Fruit fly (Drosophila melanogaster) whole organism, embryonic: ENCODE data around the gene Cp7Fa.

ENCODE experiments used
- CG11398 ChIP-seq: fragments of 200-800 bp; sonication (Bioruptor generic); optimal IDR thresholded peaks from 2 replicates; lab custom pipeline; 2016; ENCODE audit warnings: missing biosample characterization, missing genetic modification characterization
- CG11695 ChIP-seq: fragments of 200-800 bp; sonication (Bioruptor generic); IDR thresholded peaks from 3 replicates; pipeline ENCODE4 v1.3.6; 2022; ENCODE audit warnings: missing biosample characterization, missing genetic modification characterization
- CG12299 ChIP-seq: fragments of 200-800 bp; sonication (Bioruptor generic); optimal IDR thresholded peaks from 2 replicates; lab custom pipeline; 2018; ENCODE audit warnings: missing biosample characterization, mild to moderate bottlenecking, missing genetic modification characterization
- CG13894 ChIP-seq: fragments of 200-800 bp; sonication (Bioruptor generic); optimal IDR thresholded peaks from 3 replicates; lab custom pipeline; 2018; ENCODE audit warnings: missing biosample characterization, mild to moderate bottlenecking, missing genetic modification characterization, moderate library complexity
- CG14965 ChIP-seq: fragments of 200-800 bp; sonication (Bioruptor generic); optimal IDR thresholded peaks from 2 replicates; lab custom pipeline; 2016; ENCODE audit warnings: missing biosample characterization, missing genetic modification characterization, borderline replicate concordance
- CG15479 ChIP-seq: fragments of 200-800 bp; sonication (Bioruptor generic); optimal IDR thresholded peaks from 3 replicates; lab custom pipeline; 2019; ENCODE audit warnings: missing biosample characterization, mild to moderate bottlenecking, missing genetic modification characterization, moderate library complexity
- CG15601 ChIP-seq: fragments of 200-800 bp; sonication (Bioruptor generic); optimal IDR thresholded peaks from 3 replicates; lab custom pipeline; 2019; ENCODE audit warnings: missing biosample characterization, mild to moderate bottlenecking, missing genetic modification characterization, moderate library complexity
- CG1603 ChIP-seq: fragments of 200-800 bp; sonication (Bioruptor generic); optimal IDR thresholded peaks from 2 replicates; lab custom pipeline; 2019; ENCODE audit warnings: missing biosample characterization, mild to moderate bottlenecking, missing genetic modification characterization, moderate library complexity
- CG1647 ChIP-seq: fragments of 200-800 bp; sonication (Bioruptor generic); optimal IDR thresholded peaks from 3 replicates; lab custom pipeline; 2016; ENCODE audit warnings: missing biosample characterization, missing genetic modification characterization
- CG17385 ChIP-seq: fragments of 200-800 bp; sonication (Bioruptor generic); optimal IDR thresholded peaks from 3 replicates; lab custom pipeline; 2018; ENCODE audit warnings: missing biosample characterization, mild to moderate bottlenecking, missing genetic modification characterization
- CG17829 ChIP-seq: fragments of 200-800 bp; optimal IDR thresholded peaks from 2 replicates; lab custom pipeline; 2019; ENCODE audit warnings: missing biosample characterization, mild to moderate bottlenecking, missing genetic modification characterization, moderate library complexity
- CG2889 ChIP-seq: fragments of 200-800 bp; sonication (Bioruptor generic); IDR thresholded peaks from 3 replicates; pipeline ENCODE4 v1.3.6; 2022; ENCODE audit warnings: missing biosample characterization, missing genetic modification characterization
- CG31441 ChIP-seq: fragments of 200-800 bp; sonication (Bioruptor generic); IDR thresholded peaks from 2 replicates; pipeline ENCODE4 v1.3.6; 2022; ENCODE audit warnings: missing biosample characterization, missing genetic modification characterization
- CG4617 ChIP-seq: fragments of 200-800 bp; sonication (Bioruptor generic); optimal IDR thresholded peaks from 3 replicates; lab custom pipeline; 2016; ENCODE audit warnings: missing biosample characterization, missing genetic modification characterization, borderline replicate concordance
- CG6683 ChIP-seq: fragments of 200-800 bp; sonication (Bioruptor generic); optimal IDR thresholded peaks from 2 replicates; lab custom pipeline; 2017; ENCODE audit warnings: missing biosample characterization, mild to moderate bottlenecking, missing genetic modification characterization, missing genetic modification reagents
- CG6791 ChIP-seq: fragments of 200-800 bp; sonication (Bioruptor generic); IDR thresholded peaks from 3 replicates; pipeline ENCODE4 v1.3.6; 2022; ENCODE audit warnings: missing biosample characterization, missing genetic modification characterization; ENCODE audit not compliant: partially characterized antibody
- CG6854 ChIP-seq: fragments of 200-800 bp; sonication (Bioruptor generic); optimal IDR thresholded peaks from 3 replicates; lab custom pipeline; 2017; ENCODE audit warnings: missing biosample characterization, mild to moderate bottlenecking, missing genetic modification characterization
- Dfd ChIP-seq, 2 experiments: fragments of >200 bp; optimal IDR thresholded peaks; 2 replicates each; lab custom pipeline; 2017; ENCODE audit warnings: missing biosample characterization in 2 of 2, missing genetic modification characterization in 2 of 2
- Doc2 ChIP-seq: fragments of 200-800 bp; sonication (Bioruptor generic); IDR thresholded peaks from 2 replicates; pipeline ENCODE4 v1.3.6; 2022; ENCODE audit warnings: missing biosample characterization, missing genetic modification characterization
- HLH54F ChIP-seq: fragments of 200-800 bp; sonication (Bioruptor generic); optimal IDR thresholded peaks from 3 replicates; lab custom pipeline; 2016; ENCODE audit warnings: missing biosample characterization, missing genetic modification characterization
- Hr78 ChIP-seq, 2 experiments: fragments of 200-800 bp in 1 of 2; fragments of >200 bp in 1 of 2; sonication (Bioruptor generic) in 1 of 2; optimal IDR thresholded peaks; 2 replicates each; lab custom pipeline; 2017 to 2019; ENCODE audit warnings: missing biosample characterization in 2 of 2, missing genetic modification characterization in 2 of 2, mild to moderate bottlenecking in 1 of 2, moderate library complexity in 1 of 2
- Max ChIP-seq: fragments of 200-800 bp; sonication (Bioruptor generic); optimal IDR thresholded peaks from 2 replicates; lab custom pipeline; 2016; ENCODE audit warnings: missing biosample characterization, mild to moderate bottlenecking, missing genetic modification characterization
- NC2α ChIP-seq: fragments of 200-800 bp; sonication (Bioruptor generic); optimal IDR thresholded peaks from 2 replicates; lab custom pipeline; 2016; ENCODE audit warnings: missing biosample characterization, missing genetic modification characterization
- NK7.1 ChIP-seq: fragments of 200-800 bp; sonication (Bioruptor generic); optimal IDR thresholded peaks from 3 replicates; lab custom pipeline; 2016; ENCODE audit warnings: missing biosample characterization, missing genetic modification characterization
- Nf-YA ChIP-seq: fragments of 200-800 bp; sonication (Bioruptor generic); IDR thresholded peaks from 2 replicates; pipeline ENCODE4 v1.3.6; 2022; ENCODE audit warnings: missing biosample characterization, missing genetic modification characterization
- Oli ChIP-seq: fragments of 200-800 bp; sonication (Bioruptor generic); optimal IDR thresholded peaks from 2 replicates; lab custom pipeline; 2018; ENCODE audit warnings: missing biosample characterization, mild to moderate bottlenecking, missing genetic modification characterization, moderate library complexity
- Poxn ChIP-seq: fragments of 200-800 bp; sonication (Bioruptor generic); IDR thresholded peaks from 2 replicates; pipeline ENCODE4 v1.3.6; 2022; ENCODE audit warnings: missing biosample characterization, missing genetic modification characterization
- Xbp1 ChIP-seq: fragments of 200-800 bp; sonication (Bioruptor generic); optimal IDR thresholded peaks from 3 replicates; lab custom pipeline; 2016; ENCODE audit warnings: missing biosample characterization, mild to moderate bottlenecking, missing genetic modification characterization
- aop ChIP-seq: fragments of 200-800 bp; sonication (Bioruptor generic); IDR thresholded peaks from 2 replicates; pipeline ENCODE4 v1.3.6; 2022; ENCODE audit warnings: missing biosample characterization, missing genetic modification characterization
- ash1 ChIP-seq: fragments of 200-800 bp; sonication (Bioruptor generic); optimal IDR thresholded peaks from 2 replicates; lab custom pipeline; 2018; ENCODE audit warnings: missing biosample characterization, mild to moderate bottlenecking, missing genetic modification characterization
- ato ChIP-seq: fragments of 200-800 bp; sonication (Bioruptor generic); IDR thresholded peaks from 2 replicates; pipeline ENCODE4 v1.3.6; 2022; ENCODE audit warnings: missing biosample characterization, missing genetic modification characterization; ENCODE audit not compliant: partially characterized antibody
- bab2 ChIP-seq: fragments of 200-800 bp; sonication (Bioruptor generic); optimal IDR thresholded peaks from 2 replicates; lab custom pipeline; 2016; ENCODE audit warnings: missing biosample characterization, missing genetic modification characterization
- bsh ChIP-seq, 2 experiments: fragments of 200-800 bp; sonication (Bioruptor generic); optimal IDR thresholded peaks; 2 replicates each; lab custom pipeline; 2017 to 2018; ENCODE audit warnings: mild to moderate bottlenecking in 2 of 2, missing biosample characterization in 2 of 2, missing genetic modification characterization in 2 of 2, moderate library complexity in 1 of 2
- dm ChIP-seq: fragments of 200-800 bp; sonication (Bioruptor generic); optimal IDR thresholded peaks from 3 replicates; lab custom pipeline; 2016; ENCODE audit warnings: missing biosample characterization, missing genetic modification characterization
- ewg ChIP-seq: fragments of 200-800 bp; sonication (Bioruptor generic); optimal IDR thresholded peaks from 3 replicates; lab custom pipeline; 2017; ENCODE audit warnings: mild to moderate bottlenecking, missing biosample characterization, missing genetic modification reagents, missing genetic modification characterization
- gsb ChIP-seq: fragments of 200-800 bp; sonication (Bioruptor generic); IDR thresholded peaks from 2 replicates; pipeline ENCODE4 v1.3.6; 2022; ENCODE audit warnings: missing biosample characterization, missing genetic modification characterization
- gsb-n ChIP-seq: fragments of 200-800 bp; sonication (Bioruptor generic); optimal IDR thresholded peaks from 3 replicates; lab custom pipeline; 2018; ENCODE audit warnings: missing biosample characterization, mild to moderate bottlenecking, missing genetic modification characterization
- gt ChIP-seq: fragments of 200-800 bp; sonication (Bioruptor generic); IDR thresholded peaks from 2 replicates; pipeline ENCODE4 v1.3.6; 2022; ENCODE audit warnings: missing biosample characterization, missing genetic modification characterization
- inv ChIP-seq: fragments of 200-800 bp; sonication (Bioruptor generic); IDR thresholded peaks from 2 replicates; pipeline ENCODE4 v1.3.6; 2022; ENCODE audit warnings: missing biosample characterization, missing genetic modification characterization; ENCODE audit not compliant: partially characterized antibody
- kah ChIP-seq: fragments of 200-800 bp; sonication (Bioruptor generic); optimal IDR thresholded peaks from 2 replicates; lab custom pipeline; 2018; ENCODE audit warnings: missing biosample characterization, mild to moderate bottlenecking, missing genetic modification characterization
- mirr ChIP-seq: fragments of 200-800 bp; sonication (Bioruptor generic); optimal IDR thresholded peaks from 3 replicates; lab custom pipeline; 2018; ENCODE audit warnings: missing biosample characterization, mild to moderate bottlenecking, missing genetic modification characterization
- pb ChIP-seq: fragments of 200-800 bp; sonication (Bioruptor generic); optimal IDR thresholded peaks from 3 replicates; lab custom pipeline; 2016; ENCODE audit warnings: missing biosample characterization, missing genetic modification characterization
- sc ChIP-seq, 3 experiments: fragments of >200 bp in 2 of 3; fragments of 200-800 bp in 1 of 3; sonication (Bioruptor generic) in 1 of 3; optimal IDR thresholded peaks; 2 replicates in 2 of 3; 3 replicates in 1 of 3; lab custom pipeline; 2017; ENCODE audit warnings: mild to moderate bottlenecking in 1 of 3, missing biosample characterization in 1 of 3, missing genetic modification characterization in 1 of 3, missing genetic modification reagents in 1 of 3
- seq ChIP-seq: fragments of 200-800 bp; sonication (Bioruptor generic); IDR thresholded peaks from 2 replicates; pipeline ENCODE4 v1.3.6; 2022; ENCODE audit warnings: missing biosample characterization, missing genetic modification characterization
- slou ChIP-seq: fragments of 200-800 bp; sonication (Bioruptor generic); optimal IDR thresholded peaks from 3 replicates; lab custom pipeline; 2016; ENCODE audit warnings: missing biosample characterization, missing genetic modification characterization
- sob ChIP-seq: fragments of 200-800 bp; sonication (Bioruptor generic); IDR thresholded peaks from 2 replicates; pipeline ENCODE4 v1.3.6; 2022; ENCODE audit warnings: missing biosample characterization, missing genetic modification characterization
- stwl ChIP-seq: fragments of 200-800 bp; sonication (Bioruptor generic); optimal IDR thresholded peaks from 3 replicates; lab custom pipeline; 2018; ENCODE audit warnings: missing biosample characterization, mild to moderate bottlenecking, missing genetic modification characterization, moderate library complexity
- sug ChIP-seq: fragments of 200-800 bp; optimal IDR thresholded peaks from 2 replicates; lab custom pipeline; 2019; ENCODE audit warnings: missing biosample characterization, mild to moderate bottlenecking, missing genetic modification characterization, moderate library complexity
- ttk ChIP-seq: fragments of 200-800 bp; sonication (Bioruptor generic); IDR thresholded peaks from 2 replicates; pipeline ENCODE4 v2.1.2; 2022; ENCODE audit warnings: missing biosample characterization, missing genetic modification characterization

Cp7Fa gene

DNA sequence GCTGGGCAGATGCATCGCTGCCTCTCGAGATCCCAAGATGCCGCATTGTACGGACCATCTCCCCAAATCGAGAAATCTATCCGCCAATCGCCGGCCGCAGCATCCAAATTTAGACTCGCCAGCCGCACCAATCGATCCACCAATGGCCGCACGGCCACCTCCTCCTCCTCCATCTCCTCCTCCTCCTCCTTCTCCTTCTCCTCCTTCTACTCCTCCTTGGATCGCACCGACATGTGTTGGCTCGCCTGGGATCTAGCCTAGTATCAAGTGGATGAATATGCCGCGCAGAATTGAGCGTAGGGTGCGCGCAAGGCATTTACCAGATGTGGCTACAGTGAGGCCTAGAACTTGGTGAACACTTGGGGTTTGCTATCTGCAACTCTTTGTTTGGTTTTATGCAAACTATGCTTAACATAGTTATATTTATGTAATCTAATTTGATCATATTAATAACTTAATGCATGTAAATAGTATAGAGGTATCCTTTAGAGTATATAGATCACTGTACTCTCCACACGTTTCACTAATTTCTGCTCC is 15.6 kb upstream of the Cp7Fa start, which contains the start of gene org-1 (continued):
- TF ChIP-seq kah (GFP tag; lab: Kevin White, UChicago) (peak; percentile 84), CG14965 (no peak), CG2889 (GFP tag; lab: Robert Waterston, UW) (peak; percentile 94), aop (GFP tag; lab: Robert Waterston, UW) (peak; percentile 93), CG1647 (GFP tag; lab: Kevin White, UChicago) (peak; percentile 71), CG1603 (peak; percentile 97), sug (tag; lab: Kevin White, UChicago) (peak; percentile 87), bab2 (GFP tag; lab: Kevin White, UChicago) (peak; percentile 75), CG17385 (GFP tag; lab: Kevin White, UChicago) (peak; percentile 90), NC2α (peak; percentile 33), seq (peak; percentile 97), CG15479 (GFP tag; lab: Kevin White, UChicago) (no peak), CG4617 (GFP tag; lab: Kevin White, UChicago) (peak; percentile 78), ash1 (no peak), CG6683 (GFP tag; lab: Kevin White, UChicago) (peak; percentile 73), Poxn (GFP tag; lab: Robert Waterston, UW) (peak; percentile 84), sc (optimal IDR thresholded peaks at IDR 0.05; lab: Kevin White, UChicago) (no peak), sc (GFP tag; optimal IDR thresholded peaks at IDR 0.05; lab: Kevin White, UChicago) (peak; percentile 93), pb (peak; percentile 47), slou (GFP tag; lab: Kevin White, UChicago) (peak; percentile 79), ato (GFP tag; lab: Robert Waterston, UW) (no peak), bsh (GFP tag; optimal IDR thresholded peaks at IDR 0.05; lab: Kevin White, UChicago) (peak; percentile 78 to 98), Dfd (GFP tag; optimal IDR thresholded peaks at IDR 0.05; lab: Kevin White, UChicago) (no peak), gsb (GFP tag; lab: Robert Waterston, UW) (peak; percentile 94), CG11398 (GFP tag; lab: Kevin White, UChicago) (peak; percentile 45), CG31441 (peak; percentile 86), dm (GFP tag; lab: Kevin White, UChicago) (peak; percentile 76), CG6854 (peak; percentile 82), CG12299 (tag; lab: Kevin White, UChicago) (peak; percentile 88), CG17829 (tag; lab: Kevin White, UChicago) (peak; percentile 97), CG15601 (tag; lab: Kevin White, UChicago) (peak; percentile 94), ttk (GFP tag; lab: Robert Waterston, UW) (peak; percentile 98), NK7.1 (GFP tag; lab: Kevin White, UChicago) (peak; percentile 75), HLH54F (GFP tag; lab: Kevin White, UChicago) (peak; percentile 73), ewg (GFP tag; lab: Kevin White, UChicago) (peak; percentile 88), Hr78 (GFP tag; optimal IDR thresholded peaks at IDR 0.05; lab: Kevin White, UChicago) (peak in 1 of 2 experiments; percentile 77), sob (GFP tag; lab: Robert Waterston, UW) (peak; percentile 96), gsb-n (peak; percentile 95), Nf-YA (GFP tag; lab: Robert Waterston, UW) (peak; percentile 92), Doc2 (GFP tag; lab: Robert Waterston, UW) (peak; percentile 86), CG6791 (no peak), CG13894 (tag; lab: Kevin White, UChicago) (peak; percentile 68), Max (GFP tag; lab: Kevin White, UChicago) (peak; percentile 80), Oli (tag; lab: Kevin White, UChicago) (peak; percentile 95), gt (GFP tag; lab: Robert Waterston, UW) (peak; percentile 96), Xbp1 (GFP tag; lab: Kevin White, UChicago) (peak; percentile 96), CG11695 (peak; percentile 95), stwl (peak; percentile 64), mirr (peak; percentile 78), inv (GFP tag; lab: Robert Waterston, UW) (peak; percentile 24; the same call in 1 of the 2 replicates)
